Worm (Caenorhabditis elegans) whole organism, early embryonic: ENCODE results near the gene F22H10.6.

ENCODE experiments used
- B0310.2 ChIP-seq: sonication (generic microtip); optimal IDR thresholded peaks from 2 replicates; lab custom pipeline; 2016; ENCODE audit warnings: mild to moderate bottlenecking, missing genetic modification characterization, missing compliant biosample characterization
- F13C5.2 ChIP-seq: sonication (generic microtip); optimal IDR thresholded peaks from 2 replicates; lab custom pipeline; 2017; ENCODE audit warnings: mild to moderate bottlenecking, missing genetic modification characterization, inconsistent platforms, missing compliant biosample characterization
- aly-1 ChIP-seq: sonication (generic microtip); optimal IDR thresholded peaks from 2 replicates; lab custom pipeline; 2016; ENCODE audit warnings: missing genetic modification characterization, missing compliant biosample characterization
- ama-1 ChIP-seq: fragments of 150-350 bp; optimal IDR thresholded peaks from 2 replicates; lab custom pipeline; 2014
- ceh-13 ChIP-seq: fragments of 200-800 bp; sonication (Bioruptor generic); optimal IDR thresholded peaks from 2 replicates; lab custom pipeline; 2018; ENCODE audit warnings: mild to moderate bottlenecking, missing genetic modification characterization, missing compliant biosample characterization
- ceh-36 ChIP-seq: sonication (generic microtip); optimal IDR thresholded peaks from 2 replicates; lab custom pipeline; 2016; ENCODE audit warnings: missing genetic modification characterization, inconsistent platforms, missing compliant biosample characterization
- ets-7 ChIP-seq: sonication (generic microtip); optimal IDR thresholded peaks from 2 replicates; lab custom pipeline; 2016; ENCODE audit warnings: missing genotype, missing genetic modification characterization, missing compliant biosample characterization
- flt-1 ChIP-seq: fragments of 200-800 bp; sonication (Bioruptor generic); IDR thresholded peaks from 2 replicates; pipeline ENCODE4 v1.3.6; 2022; ENCODE audit warnings: missing genetic modification characterization, missing compliant biosample characterization
- hmbx-1 ChIP-seq: sonication (generic microtip); optimal IDR thresholded peaks from 2 replicates; lab custom pipeline; 2016; ENCODE audit warnings: mild to moderate bottlenecking, missing genetic modification characterization, missing compliant biosample characterization
- hmg-4 ChIP-seq: fragments of 200-800 bp; sonication (Bioruptor generic); optimal IDR thresholded peaks from 2 replicates; lab custom pipeline; 2018; ENCODE audit warnings: mild to moderate bottlenecking, missing genetic modification characterization, missing compliant biosample characterization
- hnd-1 ChIP-seq: sonication (generic microtip); optimal IDR thresholded peaks from 2 replicates; lab custom pipeline; 2016; ENCODE audit warnings: missing genetic modification characterization, missing compliant biosample characterization
- pes-1 ChIP-seq: fragments of 200-800 bp; sonication (Bioruptor generic); IDR thresholded peaks from 2 replicates; pipeline ENCODE4 v1.3.6; 2022; ENCODE audit warnings: missing genetic modification reagents, missing genetic modification characterization, missing compliant biosample characterization
- scrt-1 ChIP-seq: fragments of 200-800 bp; sonication (Bioruptor generic); IDR thresholded peaks from 2 replicates; pipeline ENCODE4 v1.3.6; 2022; ENCODE audit warnings: missing genetic modification characterization, missing compliant biosample characterization
- sea-1 ChIP-seq: fragments of 200-800 bp; sonication (Bioruptor generic); conservative IDR thresholded peaks from 2 replicates; pipeline ENCODE4 v1.3.6; 2022; ENCODE audit warnings: missing genetic modification characterization, missing compliant biosample characterization
- tbx-11 ChIP-seq: fragments of 200-800 bp; sonication (Bioruptor generic); IDR thresholded peaks from 2 replicates; pipeline ENCODE4 v1.3.6; 2022; ENCODE audit warnings: missing genetic modification characterization, missing compliant biosample characterization
- tbx-37 ChIP-seq: fragments of 200-800 bp; sonication (Bioruptor generic); conservative IDR thresholded peaks from 2 replicates; pipeline ENCODE4 v1.3.6; 2022; ENCODE audit warnings: missing genetic modification reagents, missing genetic modification characterization, missing compliant biosample characterization

Gene F22H10.6

ce11 chrX:16643246-16643645, 47.9 kb downstream of the F22H10.6 start:
- TF ChIP-seq ceh-13 (GFP tag; lab: Kevin White, UChicago), result no peak
- TF ChIP-seq F13C5.2 (tag; lab: Kevin White, UChicago), result no peak
- TF ChIP-seq tbx-11 (GFP tag; lab: Robert Waterston, UW), result no peak
- TF ChIP-seq scrt-1 (GFP tag; lab: Robert Waterston, UW), result no peak
- no peak for TF ChIP-seq B0310.2 (tag; lab: Kevin White, UChicago)
- no peak for TF ChIP-seq ets-7 (tag; lab: Kevin White, UChicago)
- TF ChIP-seq flt-1 (GFP tag; lab: Robert Waterston, UW), result no peak

ce11 chrX:16641678-16642077, 49.5 kb downstream of the F22H10.6 start:
- TF ChIP-seq sea-1 (no peak), scrt-1 (GFP tag; lab: Robert Waterston, UW) (no peak), aly-1 (tag; lab: Kevin White, UChicago) (no peak), hnd-1 (no peak), flt-1 (GFP tag; lab: Robert Waterston, UW) (no peak), B0310.2 (tag; lab: Kevin White, UChicago) (no peak), F13C5.2 (tag; lab: Kevin White, UChicago) (no peak), ama-1 (lab: Kevin White, UChicago) (no peak), ceh-36 (tag; lab: Kevin White, UChicago) (no peak), hmg-4 (GFP tag; lab: Kevin White, UChicago) (no peak), tbx-37 (GFP tag; lab: Robert Waterston, UW) (no peak), ceh-13 (GFP tag; lab: Kevin White, UChicago) (no peak), hmbx-1 (no peak), pes-1 (GFP tag; lab: Robert Waterston, UW) (no peak), ets-7 (tag; lab: Kevin White, UChicago) (no peak)
